Worm (Caenorhabditis elegans) whole organism, young adult: Measurements from ENCODE around the gene R11G11.16.

ENCODE experiments used
- C06A6.2 ChIP-seq: fragments of 200-800 bp; sonication (Bioruptor generic); conservative IDR thresholded peaks from 2 replicates; pipeline ENCODE4 v1.3.6; 2022; ENCODE audit warnings: missing genetic modification characterization, missing compliant biosample characterization
- Y67H2A.10 ChIP-seq: fragments of 200-800 bp; sonication (Bioruptor generic); conservative IDR thresholded peaks from 2 replicates; pipeline ENCODE4 v1.3.6; 2022; ENCODE audit warnings: missing genetic modification reagents, missing genetic modification characterization, missing compliant biosample characterization
- aptf-3 ChIP-seq: fragments of 200-800 bp; sonication (Bioruptor generic); IDR thresholded peaks from 2 replicates; pipeline ENCODE4 v1.3.6; 2022; ENCODE audit warnings: missing genetic modification characterization, missing compliant biosample characterization
- attf-5 ChIP-seq: fragments of 200-800 bp; sonication (Bioruptor generic); optimal IDR thresholded peaks from 2 replicates; lab custom pipeline; 2018; ENCODE audit warnings: mild to moderate bottlenecking, missing genetic modification characterization, missing compliant biosample characterization
- him-1 ChIP-seq: sonication (generic microtip); optimal IDR thresholded peaks from 2 replicates; lab custom pipeline; 2016; ENCODE audit warnings: missing genotype, missing genetic modification reagents, missing genetic modification characterization, missing compliant biosample characterization
- hlh-12 ChIP-seq: sonication (generic microtip); optimal IDR thresholded peaks from 2 replicates; lab custom pipeline; 2016; ENCODE audit warnings: missing genetic modification characterization, missing compliant biosample characterization
- hsf-1 ChIP-seq: fragments of 200-800 bp; sonication (Bioruptor generic); IDR thresholded peaks from 2 replicates; pipeline ENCODE4 v1.3.6; 2022; ENCODE audit warnings: missing genetic modification reagents, missing genetic modification characterization, missing compliant biosample characterization
- mel-28 ChIP-seq: sonication (generic microtip); optimal IDR thresholded peaks from 2 replicates; lab custom pipeline; 2016; ENCODE audit warnings: borderline replicate concordance, mild to moderate bottlenecking, missing genetic modification characterization, missing compliant biosample characterization
- nfya-1 ChIP-seq: sonication (generic microtip); optimal IDR thresholded peaks from 2 replicates; lab custom pipeline; 2017; ENCODE audit warnings: antibody characterized with exemption, missing compliant biosample characterization, missing genetic modification characterization, borderline replicate concordance; ENCODE audit not compliant: insufficient read depth
- snpc-4 ChIP-seq, 5 experiments: fragments of 150-350 bp in 1 of 5; sonication (generic microtip) in 4 of 5; optimal IDR thresholded peaks; 2 replicates each; lab custom pipeline; 2014 to 2018; ENCODE audit warnings: missing genetic modification characterization in 5 of 5, missing biosample characterization in 3 of 5, antibody characterized with exemption in 2 of 5, mild to moderate bottlenecking in 2 of 5, missing compliant biosample characterization in 2 of 5, missing genotype in 2 of 5, moderate library complexity in 2 of 5, missing genetic modification reagents in 1 of 5
- unc-62 ChIP-seq: fragments of 150-350 bp; optimal IDR thresholded peaks from 2 replicates; lab custom pipeline; 2014; ENCODE audit warnings: missing biosample characterization, missing genetic modification reagents, missing genetic modification characterization

- TF ChIP-seq nfya-1 (tag; lab: Kevin White, UChicago) (no peak), attf-5 (GFP tag; lab: Kevin White, UChicago) (no peak), unc-62 (GFP tag; lab: Kevin White, UChicago) (no peak), hlh-12 (tag; lab: Kevin White, UChicago) (no peak), C06A6.2 (GFP tag; lab: Robert Waterston, UW) (no peak), him-1 (tag; lab: Kevin White, UChicago) (no peak), snpc-4 (GFP tag; optimal IDR thresholded peaks at IDR 0.05; lab: Kevin White, UChicago) (no peak), snpc-4 (tag; optimal IDR thresholded peaks at IDR 0.05; lab: Kevin White, UChicago) (no peak), aptf-3 (GFP tag; lab: Robert Waterston, UW) (no peak), hsf-1 (GFP tag; lab: Robert Waterston, UW) (no peak), Y67H2A.10 (GFP tag; lab: Robert Waterston, UW) (no peak), mel-28 (tag; lab: Kevin White, UChicago) (no peak)
These were observed 22.1 kb downstream of the R11G11.16 start, which contains the start of gene T01G6.10 for ce11 chrV:502803-503273.
